Worm (Caenorhabditis elegans) whole organism, L3 larva: Measurements from ENCODE around the gene F59A1.11.

ENCODE experiments used
- ama-1 ChIP-seq: fragments of 150-350 bp; optimal IDR thresholded peaks from 2 replicates; lab custom pipeline; 2018
- elt-1 ChIP-seq: fragments of 150-350 bp; optimal IDR thresholded peaks from 2 replicates; lab custom pipeline; 2014; ENCODE audit warnings: missing biosample characterization, missing genetic modification characterization
- elt-2 ChIP-seq: sonication (generic microtip); optimal IDR thresholded peaks from 2 replicates; lab custom pipeline; 2016; ENCODE audit warnings: missing genetic modification reagents, mild to moderate bottlenecking, missing genetic modification characterization, missing compliant biosample characterization
- elt-3 ChIP-seq, 3 experiments: fragments of 150-350 bp in 1 of 3; sonication (generic microtip) in 2 of 3; optimal IDR thresholded peaks; 2 replicates in 2 of 3; 4 replicates in 1 of 3; lab custom pipeline; 2014 to 2017; ENCODE audit warnings: missing biosample characterization in 3 of 3, missing genetic modification characterization in 3 of 3
- lin-15B ChIP-seq: fragments of 150-350 bp; optimal IDR thresholded peaks from 2 replicates; lab custom pipeline; 2014; ENCODE audit warnings: missing biosample characterization, missing genetic modification characterization
- nfya-1 ChIP-seq: sonication (generic microtip); optimal IDR thresholded peaks from 2 replicates; lab custom pipeline; 2017; ENCODE audit warnings: missing genetic modification characterization, mild to moderate bottlenecking, missing compliant biosample characterization, antibody characterized with exemption, moderate library complexity; ENCODE audit not compliant: insufficient read depth
- nhr-11 ChIP-seq: fragments of 150-350 bp; optimal IDR thresholded peaks from 2 replicates; lab custom pipeline; 2014; ENCODE audit warnings: missing biosample characterization, missing genetic modification characterization
- nhr-237 ChIP-seq: fragments of 150-350 bp; optimal IDR thresholded peaks from 2 replicates; lab custom pipeline; 2014; ENCODE audit warnings: missing biosample characterization, missing genetic modification characterization
- pqm-1 ChIP-seq: fragments of 150-350 bp; optimal IDR thresholded peaks from 2 replicates; lab custom pipeline; 2017; ENCODE audit warnings: missing biosample characterization, missing genetic modification characterization, inconsistent platforms
- sea-2 ChIP-seq: fragments of 150-350 bp; sonication (generic microtip); optimal IDR thresholded peaks from 4 replicates; lab custom pipeline; 2014; ENCODE audit warnings: missing biosample characterization, missing genetic modification reagents, missing genetic modification characterization
- unc-39 ChIP-seq: sonication (generic microtip); optimal IDR thresholded peaks from 4 replicates; lab custom pipeline; 2017; ENCODE audit warnings: missing biosample characterization, missing genetic modification characterization
- ztf-11 ChIP-seq: fragments of 150-350 bp; optimal IDR thresholded peaks from 2 replicates; lab custom pipeline; 2014; ENCODE audit warnings: missing biosample characterization, missing genetic modification characterization

ce11 chrV:17683290-17683689 is 17.5 kb upstream of the F59A1.11 start:
- TF ChIP-seq lin-15B (tag; lab: Kevin White, UChicago): no peak
- no peak for TF ChIP-seq unc-39
- TF ChIP-seq nhr-237: no peak
- TF ChIP-seq pqm-1 (tag; lab: Kevin White, UChicago): no peak
- TF ChIP-seq elt-3 (tag; optimal IDR thresholded peaks at IDR 0.05; lab: Kevin White, UChicago): no peak
- TF ChIP-seq sea-2 (GFP tag; lab: Kevin White, UChicago): no peak
- no peak for TF ChIP-seq nhr-11 (tag; lab: Kevin White, UChicago)
- TF ChIP-seq ztf-11 (tag; lab: Kevin White, UChicago): no peak
- no peak for TF ChIP-seq ama-1 (lab: Kevin White, UChicago)
- no peak for TF ChIP-seq elt-1 (tag; lab: Kevin White, UChicago)
- TF ChIP-seq elt-2: no peak
- no peak for TF ChIP-seq nfya-1 (tag; lab: Kevin White, UChicago)
